Fruit fly (Drosophila melanogaster): ENCODE measurements around the gene alpha4GT1.

DNA sequence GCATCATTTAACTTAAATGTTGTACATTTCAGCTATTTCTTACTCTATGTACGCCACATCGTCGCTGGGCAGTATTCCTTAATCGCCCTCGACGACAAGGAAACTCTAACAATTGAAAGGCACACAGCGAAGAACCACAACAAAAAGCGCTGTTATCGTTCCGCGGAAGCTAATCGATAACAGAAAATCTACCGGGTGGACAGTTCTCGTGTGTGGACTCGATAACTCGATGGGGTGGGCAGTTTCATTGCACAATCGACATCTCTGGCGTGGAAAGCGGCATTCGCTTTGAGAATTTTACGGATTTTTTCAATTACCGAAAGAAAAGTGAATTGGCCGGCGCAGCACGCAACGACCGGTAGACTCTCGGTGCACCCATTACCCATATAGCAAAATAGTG, at the start of gene alpha4GT1, which contains the start of gene Prp40:
- TF ChIP-seq pan (optimal IDR thresholded peaks at IDR 0.05) = no peak
- no peak for TF ChIP-seq EcR (GFP tag; optimal IDR thresholded peaks at IDR 0.05)
- no peak for TF ChIP-seq psq (optimal IDR thresholded peaks at IDR 0.05)
- no peak for TF ChIP-seq Dll (optimal IDR thresholded peaks at IDR 0.05)

Measured in whole organism.